Fruit fly (Drosophila melanogaster) whole organism, embryonic: ENCODE data around the gene Nep6.

Experiments
- Aef1 ChIP-seq: fragments of 200-800 bp; sonication (Bioruptor generic); IDR thresholded peaks from 3 replicates; pipeline ENCODE4 v1.3.6; 2022; ENCODE audit warnings: missing biosample characterization, missing genetic modification characterization
- Atf6 ChIP-seq: fragments of 200-800 bp; sonication (Bioruptor generic); IDR thresholded peaks from 2 replicates; pipeline ENCODE4 v1.3.6; 2022; ENCODE audit warnings: missing biosample characterization, missing genetic modification characterization
- BEAF-32 ChIP-seq: fragments of 200-800 bp; sonication (Bioruptor generic); optimal IDR thresholded peaks from 3 replicates; lab custom pipeline; 2017; ENCODE audit warnings: missing biosample characterization, missing genetic modification characterization, mild to moderate bottlenecking, moderate library complexity, missing genetic modification reagents
- Bdp1 ChIP-seq: fragments of 200-800 bp; sonication (Bioruptor generic); optimal IDR thresholded peaks from 3 replicates; lab custom pipeline; 2016; ENCODE audit warnings: missing biosample characterization, missing genetic modification characterization
- Bgb ChIP-seq: fragments of 200-800 bp; sonication (Bioruptor generic); IDR thresholded peaks from 2 replicates; pipeline ENCODE4 v1.3.6; 2022; ENCODE audit warnings: missing biosample characterization, missing genetic modification characterization; ENCODE audit not compliant: partially characterized antibody
- Blimp-1 ChIP-seq: fragments of 200-800 bp; sonication (Bioruptor generic); optimal IDR thresholded peaks from 3 replicates; lab custom pipeline; 2018; ENCODE audit warnings: missing biosample characterization, missing genetic modification characterization, mild to moderate bottlenecking, moderate library complexity, missing genetic modification reagents
- BtbVII ChIP-seq: fragments of 200-800 bp; sonication (Bioruptor generic); optimal IDR thresholded peaks from 3 replicates; lab custom pipeline; 2017; ENCODE audit warnings: missing biosample characterization, mild to moderate bottlenecking, missing genetic modification characterization
- CG10321 ChIP-seq: fragments of 200-800 bp; sonication (Bioruptor generic); IDR thresholded peaks from 2 replicates; pipeline ENCODE4 v1.3.6; 2022; ENCODE audit warnings: missing biosample characterization, missing genetic modification characterization
- CG12155 ChIP-seq: fragments of 200-800 bp; sonication (Bioruptor generic); optimal IDR thresholded peaks from 3 replicates; lab custom pipeline; 2016; ENCODE audit warnings: missing biosample characterization, missing genetic modification characterization
- CG12236 ChIP-seq: fragments of 200-800 bp; sonication (Bioruptor generic); optimal IDR thresholded peaks from 2 replicates; lab custom pipeline; 2016; ENCODE audit warnings: missing biosample characterization, missing genetic modification characterization
- CG15601 ChIP-seq: fragments of 200-800 bp; sonication (Bioruptor generic); optimal IDR thresholded peaks from 3 replicates; lab custom pipeline; 2019; ENCODE audit warnings: missing biosample characterization, mild to moderate bottlenecking, missing genetic modification characterization, moderate library complexity
- CG17359 ChIP-seq: fragments of 200-800 bp; sonication (Bioruptor generic); optimal IDR thresholded peaks from 3 replicates; lab custom pipeline; 2018; ENCODE audit warnings: missing biosample characterization, mild to moderate bottlenecking, missing genetic modification characterization, moderate library complexity
- CG1792 ChIP-seq: fragments of 200-800 bp; sonication (Bioruptor generic); optimal IDR thresholded peaks from 2 replicates; lab custom pipeline; 2016; ENCODE audit warnings: missing biosample characterization, missing genetic modification characterization
- CG2129 ChIP-seq: fragments of 200-800 bp; sonication (Bioruptor generic); IDR thresholded peaks from 2 replicates; pipeline ENCODE4 v1.3.6; 2022; ENCODE audit warnings: missing biosample characterization, missing genetic modification characterization; ENCODE audit not compliant: partially characterized antibody
- CG2889 ChIP-seq: fragments of 200-800 bp; sonication (Bioruptor generic); IDR thresholded peaks from 3 replicates; pipeline ENCODE4 v1.3.6; 2022; ENCODE audit warnings: missing biosample characterization, missing genetic modification characterization
- CG31365 ChIP-seq: fragments of 200-800 bp; sonication (Bioruptor generic); optimal IDR thresholded peaks from 2 replicates; lab custom pipeline; 2018; ENCODE audit warnings: missing biosample characterization, mild to moderate bottlenecking, missing genetic modification characterization
- CG3281 ChIP-seq: fragments of 200-800 bp; sonication (Bioruptor generic); optimal IDR thresholded peaks from 3 replicates; lab custom pipeline; 2017; ENCODE audit warnings: missing biosample characterization, mild to moderate bottlenecking, missing genetic modification characterization
- CG33557 ChIP-seq: fragments of 200-800 bp; sonication (Bioruptor generic); optimal IDR thresholded peaks from 2 replicates; lab custom pipeline; 2019; ENCODE audit warnings: missing biosample characterization, mild to moderate bottlenecking, missing genetic modification characterization, moderate library complexity
- CG42726 ChIP-seq: fragments of 200-800 bp; sonication (Bioruptor generic); IDR thresholded peaks from 2 replicates; pipeline ENCODE4 v1.3.6; 2022; ENCODE audit warnings: missing biosample characterization, missing genetic modification characterization; ENCODE audit not compliant: partially characterized antibody
- CG4730 ChIP-seq: fragments of 200-800 bp; sonication (Bioruptor generic); IDR thresholded peaks from 2 replicates; pipeline ENCODE4 v1.3.6; 2022; ENCODE audit warnings: missing biosample characterization, missing genetic modification characterization
- CG6854 ChIP-seq: fragments of 200-800 bp; sonication (Bioruptor generic); optimal IDR thresholded peaks from 3 replicates; lab custom pipeline; 2017; ENCODE audit warnings: missing biosample characterization, mild to moderate bottlenecking, missing genetic modification characterization
- CG7357 ChIP-seq: fragments of 200-800 bp; sonication (Bioruptor generic); IDR thresholded peaks from 3 replicates; pipeline ENCODE4 v1.3.6; 2022; ENCODE audit warnings: missing biosample characterization, missing genetic modification characterization
- CG7786 ChIP-seq: fragments of 200-800 bp; sonication (Bioruptor generic); optimal IDR thresholded peaks from 2 replicates; lab custom pipeline; 2016; ENCODE audit warnings: missing biosample characterization, missing genetic modification characterization
- CG9609 ChIP-seq: fragments of 200-800 bp; sonication (Bioruptor generic); optimal IDR thresholded peaks from 3 replicates; lab custom pipeline; 2016; ENCODE audit warnings: missing biosample characterization, missing genetic modification characterization
- Chrac-16 ChIP-seq: fragments of 200-800 bp; sonication (Bioruptor generic); optimal IDR thresholded peaks from 3 replicates; lab custom pipeline; 2016; ENCODE audit warnings: missing biosample characterization, missing genetic modification characterization
- CoRest ChIP-seq: fragments of 200-800 bp; sonication (Bioruptor generic); optimal IDR thresholded peaks from 3 replicates; lab custom pipeline; 2018; ENCODE audit warnings: missing biosample characterization, mild to moderate bottlenecking, missing genetic modification characterization, moderate library complexity
- Fer1 ChIP-seq: fragments of 200-800 bp; sonication (Bioruptor generic); optimal IDR thresholded peaks from 2 replicates; lab custom pipeline; 2017; ENCODE audit warnings: missing biosample characterization, mild to moderate bottlenecking, missing genetic modification characterization
- Hsf ChIP-seq: fragments of 200-800 bp; sonication (Bioruptor generic); optimal IDR thresholded peaks from 3 replicates; lab custom pipeline; 2016; ENCODE audit warnings: missing biosample characterization, missing genetic modification characterization
- MTF-1 ChIP-seq: fragments of 200-800 bp; sonication (Bioruptor generic); optimal IDR thresholded peaks from 2 replicates; lab custom pipeline; 2018; ENCODE audit warnings: missing biosample characterization, mild to moderate bottlenecking, missing genetic modification characterization, borderline replicate concordance
- Rx ChIP-seq: fragments of 200-800 bp; sonication (Bioruptor generic); IDR thresholded peaks from 2 replicates; pipeline ENCODE4 v1.3.6; 2022; ENCODE audit warnings: missing biosample characterization, missing genetic modification characterization
- Sox100B ChIP-seq: fragments of 200-800 bp; sonication (Bioruptor generic); optimal IDR thresholded peaks from 3 replicates; lab custom pipeline; 2018; ENCODE audit warnings: missing biosample characterization, mild to moderate bottlenecking, missing genetic modification characterization
- Spps ChIP-seq: fragments of 200-800 bp; sonication (Bioruptor generic); optimal IDR thresholded peaks from 2 replicates; lab custom pipeline; 2018; ENCODE audit warnings: missing biosample characterization, mild to moderate bottlenecking, missing genetic modification characterization
- Ssrp ChIP-seq: fragments of 200-800 bp; sonication (Bioruptor generic); optimal IDR thresholded peaks from 2 replicates; lab custom pipeline; 2018; ENCODE audit warnings: missing biosample characterization, mild to moderate bottlenecking, missing genetic modification characterization, moderate library complexity
- Tbp ChIP-seq: fragments of >200 bp; optimal IDR thresholded peaks from 2 replicates; lab custom pipeline; 2018; ENCODE audit warnings: missing biosample characterization, missing genetic modification characterization
- Xbp1 ChIP-seq: fragments of 200-800 bp; sonication (Bioruptor generic); optimal IDR thresholded peaks from 3 replicates; lab custom pipeline; 2016; ENCODE audit warnings: missing biosample characterization, mild to moderate bottlenecking, missing genetic modification characterization
- ap ChIP-seq: fragments of 200-800 bp; sonication (Bioruptor generic); IDR thresholded peaks from 2 replicates; pipeline ENCODE4 v1.3.6; 2022; ENCODE audit warnings: missing biosample characterization, missing genetic modification characterization
- cas ChIP-seq: fragments of 200-800 bp; sonication (Bioruptor generic); IDR thresholded peaks from 2 replicates; pipeline ENCODE4 v1.3.6; 2022; ENCODE audit warnings: missing biosample characterization, missing genetic modification characterization
- dm ChIP-seq: fragments of 200-800 bp; sonication (Bioruptor generic); optimal IDR thresholded peaks from 3 replicates; lab custom pipeline; 2016; ENCODE audit warnings: missing biosample characterization, missing genetic modification characterization
- exex ChIP-seq: fragments of 200-800 bp; sonication (Bioruptor generic); optimal IDR thresholded peaks from 4 replicates; lab custom pipeline; 2018; ENCODE audit warnings: missing biosample characterization, mild to moderate bottlenecking, missing genetic modification characterization, moderate library complexity
- gro ChIP-seq: fragments of 200-800 bp; sonication (Bioruptor generic); optimal IDR thresholded peaks from 2 replicates; lab custom pipeline; 2016; ENCODE audit warnings: missing biosample characterization, missing genetic modification characterization
- maf-S ChIP-seq: fragments of 200-800 bp; sonication (Bioruptor generic); optimal IDR thresholded peaks from 2 replicates; lab custom pipeline; 2016; ENCODE audit warnings: missing biosample characterization, missing genetic modification characterization
- nau ChIP-seq: fragments of 200-800 bp; sonication (Bioruptor generic); optimal IDR thresholded peaks from 3 replicates; lab custom pipeline; 2017; ENCODE audit warnings: missing biosample characterization, mild to moderate bottlenecking, missing genetic modification characterization, missing genetic modification reagents
- org-1 ChIP-seq: fragments of 200-800 bp; sonication (Bioruptor generic); optimal IDR thresholded peaks from 2 replicates; lab custom pipeline; 2017; ENCODE audit warnings: missing biosample characterization, missing genetic modification characterization
- pfk ChIP-seq: fragments of 200-800 bp; sonication (Bioruptor generic); optimal IDR thresholded peaks from 2 replicates; lab custom pipeline; 2018; ENCODE audit warnings: missing biosample characterization, mild to moderate bottlenecking, missing genetic modification characterization, moderate library complexity
- run ChIP-seq: fragments of 200-800 bp; sonication (Bioruptor generic); optimal IDR thresholded peaks from 3 replicates; lab custom pipeline; 2018; ENCODE audit warnings: missing biosample characterization, mild to moderate bottlenecking, missing genetic modification characterization
- sd ChIP-seq: fragments of 200-800 bp; sonication (Bioruptor generic); optimal IDR thresholded peaks from 3 replicates; lab custom pipeline; 2018; ENCODE audit warnings: missing biosample characterization, mild to moderate bottlenecking, missing genetic modification characterization, moderate library complexity
- sens ChIP-seq: fragments of 200-800 bp; sonication (Bioruptor generic); peaks from one replicate; lab custom pipeline; 2016; ENCODE audit warnings: missing biosample characterization, missing genetic modification characterization
- seq ChIP-seq: fragments of 200-800 bp; sonication (Bioruptor generic); IDR thresholded peaks from 2 replicates; pipeline ENCODE4 v1.3.6; 2022; ENCODE audit warnings: missing biosample characterization, missing genetic modification characterization
- sisA ChIP-seq: fragments of 200-800 bp; sonication (Bioruptor generic); IDR thresholded peaks from 2 replicates; pipeline ENCODE4 v1.3.6; 2022; ENCODE audit warnings: missing biosample characterization, missing genetic modification characterization
- so ChIP-seq: fragments of 200-800 bp; sonication (Bioruptor generic); IDR thresholded peaks from 3 replicates; pipeline ENCODE4 v1.3.6; 2022; ENCODE audit warnings: missing biosample characterization, missing genetic modification characterization
- wor ChIP-seq: fragments of 200-800 bp; sonication (Bioruptor generic); IDR thresholded peaks from 2 replicates; pipeline ENCODE4 v1.3.6; 2022; ENCODE audit warnings: missing biosample characterization, missing genetic modification characterization

The Nep6 gene

DNA sequence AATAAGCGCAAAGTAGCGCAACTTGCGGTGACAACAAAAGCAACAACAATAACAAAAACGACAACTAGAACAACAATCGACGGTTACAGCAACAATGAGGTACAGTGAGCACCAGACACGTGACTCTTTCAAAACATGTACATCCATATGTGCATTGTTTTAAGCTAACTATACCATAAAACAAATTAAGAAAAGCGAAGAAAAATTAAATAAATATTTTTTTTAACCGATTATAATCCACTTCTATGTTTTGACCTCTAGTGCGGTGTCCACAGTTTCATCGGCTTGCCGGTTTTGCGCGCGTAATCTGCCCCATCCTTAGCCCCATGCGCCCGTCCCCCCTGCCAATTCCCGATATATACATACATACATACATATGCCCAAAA lies 47.1 kb upstream of the Nep6 start (continued):
- TF ChIP-seq CG6854 (GFP tag; lab: Kevin White, UChicago) (peak; percentile 88), Xbp1 (GFP tag; lab: Kevin White, UChicago) (peak; percentile 91), CoRest (tag; lab: Kevin White, UChicago) (peak; percentile 91), CG12155 (GFP tag; lab: Kevin White, UChicago) (peak; percentile 94), Sox100B (GFP tag; lab: Kevin White, UChicago) (peak; percentile 79), org-1 (GFP tag; lab: Kevin White, UChicago) (peak; percentile 84), CG31365 (tag; lab: Kevin White, UChicago) (peak; percentile 72), CG2129 (GFP tag; lab: Robert Waterston, UW) (no peak), MTF-1 (peak; percentile 78), pfk (GFP tag; lab: Kevin White, UChicago) (no peak), Chrac-16 (peak; percentile 89), BtbVII (GFP tag; lab: Kevin White, UChicago) (peak; percentile 87), run (tag; lab: Kevin White, UChicago) (peak; percentile 79), dm (GFP tag; lab: Kevin White, UChicago) (peak; percentile 74), Spps (tag; lab: Kevin White, UChicago) (peak; percentile 58), ap (GFP tag; lab: Robert Waterston, UW) (peak; percentile 88), Rx (peak; percentile 94), CG33557 (GFP tag; lab: Kevin White, UChicago) (peak; percentile 15), Tbp (GFP tag; lab: Kevin White, UChicago) (no peak), sd (no peak), CG42726 (GFP tag; lab: Robert Waterston, UW) (no peak), Blimp-1 (GFP tag; lab: Kevin White, UChicago) (peak; percentile 77), Aef1 (GFP tag; lab: Robert Waterston, UW) (peak; percentile 98), wor (GFP tag; lab: Robert Waterston, UW) (peak; percentile 86), sens (GFP tag; lab: Kevin White, UChicago) (peak; percentile 93), Bdp1 (GFP tag; lab: Kevin White, UChicago) (peak; percentile 72), CG4730 (GFP tag; lab: Robert Waterston, UW) (peak; percentile 93), CG1792 (GFP tag; lab: Kevin White, UChicago) (peak; percentile 78), CG10321 (GFP tag; lab: Robert Waterston, UW) (peak; percentile 76), CG2889 (GFP tag; lab: Robert Waterston, UW) (peak; percentile 94), exex (tag; lab: Kevin White, UChicago) (peak; percentile 29), CG15601 (tag; lab: Kevin White, UChicago) (peak; percentile 75), CG12236 (GFP tag; lab: Kevin White, UChicago) (no peak), nau (peak; percentile 59), Atf6 (GFP tag; lab: Robert Waterston, UW) (peak; percentile 96), so (GFP tag; lab: Robert Waterston, UW) (peak; percentile 88), Ssrp (tag; lab: Kevin White, UChicago) (peak; percentile 86), Hsf (GFP tag; lab: Kevin White, UChicago) (peak; percentile 89), CG7786 (peak; percentile 91), CG7357 (GFP tag; lab: Robert Waterston, UW) (peak; percentile 86), CG17359 (peak; percentile 92), gro (GFP tag; lab: Kevin White, UChicago) (peak; percentile 86), cas (peak; percentile 87), CG3281 (GFP tag; lab: Kevin White, UChicago) (peak; percentile 94), Fer1 (GFP tag; lab: Kevin White, UChicago) (peak; percentile 89), maf-S (GFP tag; lab: Kevin White, UChicago) (peak; percentile 82), Bgb (GFP tag; lab: Robert Waterston, UW) (no peak), sisA (peak; percentile 95), CG9609 (GFP tag; lab: Kevin White, UChicago) (peak; percentile 79), BEAF-32 (GFP tag; lab: Kevin White, UChicago) (peak; percentile 13), seq (GFP tag; lab: Robert Waterston, UW) (peak; percentile 95)
